Fruit fly (Drosophila melanogaster) whole organism, wandering third instar larva: ENCODE results near the gene Acp32CD.

ENCODE experiments used
- CG32264 ChIP-seq: fragments of 200-800 bp; sonication (Bioruptor generic); optimal IDR thresholded peaks from 2 replicates; lab custom pipeline; 2016; ENCODE audit warnings: missing biosample characterization, missing genetic modification characterization
- Hr78 ChIP-seq: fragments of >200 bp; optimal IDR thresholded peaks from 2 replicates; lab custom pipeline; 2017; ENCODE audit warnings: missing biosample characterization, missing genetic modification characterization
- sv ChIP-seq: fragments of 200-800 bp; sonication (Bioruptor generic); optimal IDR thresholded peaks from 3 replicates; lab custom pipeline; 2016; ENCODE audit warnings: missing biosample characterization, missing genetic modification characterization

- TF ChIP-seq CG32264 = no peak
- TF ChIP-seq Hr78 (GFP tag; lab: Kevin White, UChicago) = no peak
- TF ChIP-seq sv (GFP tag; lab: Kevin White, UChicago) = no peak
Measured at dm6 chr2L:11022804-11023203, 7.4 kb downstream of the Acp32CD start.
